Fruit fly (Drosophila melanogaster) whole organism, embryonic: ENCODE results near the gene Ant2.

Experiments used
- Adf1 ChIP-seq: fragments of 200-800 bp; sonication (Bioruptor generic); IDR thresholded peaks from 2 replicates; pipeline ENCODE4 v1.3.6; 2022; ENCODE audit warnings: missing biosample characterization, missing genetic modification characterization
- CG10147 ChIP-seq: fragments of 200-800 bp; sonication (Bioruptor generic); optimal IDR thresholded peaks from 2 replicates; lab custom pipeline; 2019; ENCODE audit warnings: missing biosample characterization, mild to moderate bottlenecking, missing genetic modification characterization, moderate library complexity
- CG11398 ChIP-seq: fragments of 200-800 bp; sonication (Bioruptor generic); optimal IDR thresholded peaks from 2 replicates; lab custom pipeline; 2016; ENCODE audit warnings: missing biosample characterization, missing genetic modification characterization
- CG12155 ChIP-seq: fragments of 200-800 bp; sonication (Bioruptor generic); optimal IDR thresholded peaks from 3 replicates; lab custom pipeline; 2016; ENCODE audit warnings: missing biosample characterization, missing genetic modification characterization
- CG1233 ChIP-seq: fragments of 200-800 bp; sonication (Bioruptor generic); optimal IDR thresholded peaks from 4 replicates; lab custom pipeline; 2018; ENCODE audit warnings: missing biosample characterization, mild to moderate bottlenecking, missing genetic modification characterization
- CG15479 ChIP-seq: fragments of 200-800 bp; sonication (Bioruptor generic); optimal IDR thresholded peaks from 3 replicates; lab custom pipeline; 2019; ENCODE audit warnings: missing biosample characterization, mild to moderate bottlenecking, missing genetic modification characterization, moderate library complexity
- CG15514 ChIP-seq: fragments of 200-800 bp; sonication (Bioruptor generic); optimal IDR thresholded peaks from 3 replicates; lab custom pipeline; 2017; ENCODE audit warnings: missing biosample characterization, missing genetic modification characterization, mild to moderate bottlenecking, moderate library complexity, missing genetic modification reagents
- CG17612 ChIP-seq: fragments of 200-800 bp; sonication (Bioruptor generic); IDR thresholded peaks from 2 replicates; pipeline ENCODE4 v1.3.6; 2022; ENCODE audit warnings: missing biosample characterization, missing genetic modification characterization
- CG33557 ChIP-seq: fragments of 200-800 bp; sonication (Bioruptor generic); optimal IDR thresholded peaks from 2 replicates; lab custom pipeline; 2019; ENCODE audit warnings: missing biosample characterization, mild to moderate bottlenecking, missing genetic modification characterization, moderate library complexity
- CG34422 ChIP-seq: fragments of 200-800 bp; sonication (Bioruptor generic); IDR thresholded peaks from 3 replicates; pipeline ENCODE4 v1.3.6; 2022; ENCODE audit warnings: missing biosample characterization, missing genetic modification characterization
- CG42726 ChIP-seq: fragments of 200-800 bp; sonication (Bioruptor generic); IDR thresholded peaks from 2 replicates; pipeline ENCODE4 v1.3.6; 2022; ENCODE audit warnings: missing biosample characterization, missing genetic modification characterization; ENCODE audit not compliant: partially characterized antibody
- CG4328 ChIP-seq: fragments of 200-800 bp; sonication (Bioruptor generic); optimal IDR thresholded peaks from 3 replicates; lab custom pipeline; 2017; ENCODE audit warnings: missing biosample characterization, missing genetic modification reagents, missing genetic modification characterization
- CG5245 ChIP-seq: fragments of 200-800 bp; sonication (Bioruptor generic); optimal IDR thresholded peaks from 3 replicates; lab custom pipeline; 2016; ENCODE audit warnings: missing biosample characterization, missing genetic modification characterization
- CG6765 ChIP-seq: fragments of 200-800 bp; sonication (Bioruptor generic); optimal IDR thresholded peaks from 3 replicates; lab custom pipeline; 2017; ENCODE audit warnings: missing biosample characterization, mild to moderate bottlenecking, missing genetic modification characterization
- CG7963 ChIP-seq: fragments of 200-800 bp; sonication (Bioruptor generic); IDR thresholded peaks from 3 replicates; pipeline ENCODE4 v1.3.6; 2022; ENCODE audit warnings: missing biosample characterization, missing genetic modification characterization; ENCODE audit not compliant: partially characterized antibody
- CG8281 ChIP-seq: fragments of 200-800 bp; sonication (Bioruptor generic); optimal IDR thresholded peaks from 2 replicates; lab custom pipeline; 2018; ENCODE audit warnings: missing biosample characterization, mild to moderate bottlenecking, missing genetic modification characterization, moderate library complexity
- CG9932 ChIP-seq: fragments of 200-800 bp; sonication (Bioruptor generic); IDR thresholded peaks from 2 replicates; pipeline ENCODE4 v1.3.6; 2022; ENCODE audit warnings: missing biosample characterization, missing genetic modification characterization
- CkIIα-i1 ChIP-seq: fragments of 200-800 bp; sonication (Bioruptor generic); IDR thresholded peaks from 2 replicates; pipeline ENCODE4 v1.3.6; 2022; ENCODE audit warnings: missing biosample characterization, missing genetic modification characterization
- CrebB ChIP-seq: fragments of 200-800 bp; sonication (Bioruptor generic); optimal IDR thresholded peaks from 3 replicates; lab custom pipeline; 2018; ENCODE audit warnings: missing biosample characterization, mild to moderate bottlenecking, missing genetic modification characterization
- Dad ChIP-seq: fragments of 200-800 bp; sonication (Bioruptor generic); optimal IDR thresholded peaks from 3 replicates; lab custom pipeline; 2016; ENCODE audit warnings: missing biosample characterization, missing genetic modification characterization
- Deaf1 ChIP-seq: fragments of 200-800 bp; optimal IDR thresholded peaks from 3 replicates; lab custom pipeline; 2019; ENCODE audit warnings: missing biosample characterization, mild to moderate bottlenecking, missing genetic modification characterization, moderate library complexity
- Drgx ChIP-seq: fragments of 200-800 bp; sonication (Bioruptor generic); IDR thresholded peaks from 2 replicates; pipeline ENCODE4 v1.3.6; 2022; ENCODE audit warnings: missing biosample characterization, missing genetic modification characterization
- Fer1 ChIP-seq: fragments of 200-800 bp; sonication (Bioruptor generic); optimal IDR thresholded peaks from 2 replicates; lab custom pipeline; 2017; ENCODE audit warnings: missing biosample characterization, mild to moderate bottlenecking, missing genetic modification characterization
- H2.0 ChIP-seq: fragments of 200-800 bp; sonication (Bioruptor generic); IDR thresholded peaks from 2 replicates; pipeline ENCODE4 v1.3.6; 2022; ENCODE audit warnings: missing biosample characterization, missing genetic modification characterization
- Hey ChIP-seq: fragments of 200-800 bp; sonication (Bioruptor generic); optimal IDR thresholded peaks from 3 replicates; lab custom pipeline; 2018; ENCODE audit warnings: missing biosample characterization, mild to moderate bottlenecking, missing genetic modification characterization
- Hr3 ChIP-seq: fragments of 200-800 bp; sonication (Bioruptor generic); optimal IDR thresholded peaks from 3 replicates; lab custom pipeline; 2016; ENCODE audit warnings: missing biosample characterization, missing genetic modification characterization
- Hr78 ChIP-seq, 2 experiments: fragments of 200-800 bp in 1 of 2; fragments of >200 bp in 1 of 2; sonication (Bioruptor generic) in 1 of 2; optimal IDR thresholded peaks; 2 replicates each; lab custom pipeline; 2017 to 2019; ENCODE audit warnings: missing biosample characterization in 2 of 2, missing genetic modification characterization in 2 of 2, mild to moderate bottlenecking in 1 of 2, moderate library complexity in 1 of 2
- Hsf ChIP-seq: fragments of 200-800 bp; sonication (Bioruptor generic); optimal IDR thresholded peaks from 3 replicates; lab custom pipeline; 2016; ENCODE audit warnings: missing biosample characterization, missing genetic modification characterization
- Nf-YC ChIP-seq: fragments of 200-800 bp; optimal IDR thresholded peaks from 3 replicates; lab custom pipeline; 2019; ENCODE audit warnings: missing biosample characterization, mild to moderate bottlenecking, missing genetic modification characterization, moderate library complexity
- Ptx1 ChIP-seq: fragments of 200-800 bp; sonication (Bioruptor generic); IDR thresholded peaks from 2 replicates; pipeline ENCODE4 v1.3.6; 2022; ENCODE audit warnings: missing biosample characterization, missing genetic modification characterization
- Ravus ChIP-seq: fragments of 200-800 bp; sonication (Bioruptor generic); IDR thresholded peaks from 2 replicates; pipeline ENCODE4 v1.3.6; 2022; ENCODE audit warnings: missing biosample characterization, missing genetic modification characterization
- Vsx1 ChIP-seq: fragments of 200-800 bp; sonication (Bioruptor generic); optimal IDR thresholded peaks from 2 replicates; lab custom pipeline; 2017; ENCODE audit warnings: missing biosample characterization, mild to moderate bottlenecking, missing genetic modification characterization, missing genetic modification reagents
- al ChIP-seq: fragments of 200-800 bp; sonication (Bioruptor generic); IDR thresholded peaks from 2 replicates; pipeline ENCODE4 v1.3.6; 2022; ENCODE audit warnings: missing biosample characterization, missing genetic modification characterization
- ap ChIP-seq: fragments of 200-800 bp; sonication (Bioruptor generic); IDR thresholded peaks from 2 replicates; pipeline ENCODE4 v1.3.6; 2022; ENCODE audit warnings: missing biosample characterization, missing genetic modification characterization
- bsh ChIP-seq, 2 experiments: fragments of 200-800 bp; sonication (Bioruptor generic); optimal IDR thresholded peaks; 2 replicates each; lab custom pipeline; 2017 to 2018; ENCODE audit warnings: mild to moderate bottlenecking in 2 of 2, missing biosample characterization in 2 of 2, missing genetic modification characterization in 2 of 2, moderate library complexity in 1 of 2
- chinmo ChIP-seq: fragments of 200-800 bp; sonication (Bioruptor generic); IDR thresholded peaks from 4 replicates; pipeline ENCODE4 v1.3.6; 2022; ENCODE audit warnings: missing biosample characterization, missing genetic modification characterization; ENCODE audit not compliant: partially characterized antibody
- crp ChIP-seq, 2 experiments: fragments of 200-800 bp; sonication (Bioruptor generic); optimal IDR thresholded peaks; 2 replicates in 1 of 2; 3 replicates in 1 of 2; lab custom pipeline; 2017; ENCODE audit warnings: missing biosample characterization in 2 of 2, missing genetic modification characterization in 2 of 2, mild to moderate bottlenecking in 1 of 2, moderate library complexity in 1 of 2
- dpn ChIP-seq, 2 experiments: fragments of 200-800 bp; sonication (Bioruptor generic); optimal IDR thresholded peaks; 3 replicates each; lab custom pipeline; 2016; ENCODE audit warnings: missing biosample characterization in 2 of 2, missing genetic modification characterization in 2 of 2
- emc ChIP-seq: fragments of 200-800 bp; sonication (Bioruptor generic); optimal IDR thresholded peaks from 2 replicates; lab custom pipeline; 2016; ENCODE audit warnings: missing biosample characterization, missing genetic modification characterization
- fd3F ChIP-seq: fragments of 200-800 bp; sonication (Bioruptor generic); optimal IDR thresholded peaks from 2 replicates; lab custom pipeline; 2018; ENCODE audit warnings: missing biosample characterization, mild to moderate bottlenecking, missing genetic modification characterization, moderate library complexity
- her ChIP-seq: fragments of 200-800 bp; sonication (Bioruptor generic); optimal IDR thresholded peaks from 2 replicates; lab custom pipeline; 2016; ENCODE audit warnings: missing biosample characterization, missing genetic modification characterization
- kah ChIP-seq: fragments of 200-800 bp; sonication (Bioruptor generic); optimal IDR thresholded peaks from 2 replicates; lab custom pipeline; 2018; ENCODE audit warnings: missing biosample characterization, mild to moderate bottlenecking, missing genetic modification characterization
- lbe ChIP-seq: fragments of 200-800 bp; sonication (Bioruptor generic); optimal IDR thresholded peaks from 2 replicates; lab custom pipeline; 2016; ENCODE audit warnings: missing biosample characterization, mild to moderate bottlenecking, missing genetic modification characterization
- lilli ChIP-seq: fragments of 200-800 bp; sonication (Bioruptor generic); optimal IDR thresholded peaks from 3 replicates; lab custom pipeline; 2016; ENCODE audit warnings: missing biosample characterization, missing genetic modification characterization
- oc ChIP-seq: fragments of 200-800 bp; sonication (Bioruptor generic); optimal IDR thresholded peaks from 2 replicates; lab custom pipeline; 2018; ENCODE audit warnings: missing biosample characterization, mild to moderate bottlenecking, missing genetic modification characterization, moderate library complexity
- pnt ChIP-seq: fragments of 200-800 bp; sonication (Bioruptor generic); optimal IDR thresholded peaks from 3 replicates; lab custom pipeline; 2016; ENCODE audit warnings: missing biosample characterization, missing genetic modification characterization
- sd ChIP-seq: fragments of 200-800 bp; sonication (Bioruptor generic); optimal IDR thresholded peaks from 3 replicates; lab custom pipeline; 2018; ENCODE audit warnings: missing biosample characterization, mild to moderate bottlenecking, missing genetic modification characterization, moderate library complexity
- tio ChIP-seq: fragments of 200-800 bp; sonication (Bioruptor generic); optimal IDR thresholded peaks from 2 replicates; lab custom pipeline; 2017; ENCODE audit warnings: missing biosample characterization, missing genetic modification characterization, inconsistent platforms
- tx ChIP-seq: fragments of 200-800 bp; sonication (Bioruptor generic); optimal IDR thresholded peaks from 2 replicates; lab custom pipeline; 2016; ENCODE audit warnings: missing biosample characterization, missing genetic modification characterization
- zfh2 ChIP-seq: fragments of 200-800 bp; sonication (Bioruptor generic); optimal IDR thresholded peaks from 2 replicates; lab custom pipeline; 2016; ENCODE audit warnings: missing biosample characterization, missing genetic modification characterization

The Ant2 gene

dm6 chrX:10738835-10739371 lies 47.8 kb downstream of the Ant2 start (continued):
- TF ChIP-seq CG10147 (GFP tag; lab: Kevin White, UChicago) (no peak), tx (no peak), Hr3 (GFP tag; lab: Kevin White, UChicago) (no peak), CG15479 (GFP tag; lab: Kevin White, UChicago) (no peak), her (GFP tag; lab: Kevin White, UChicago) (no peak), tio (GFP tag; lab: Kevin White, UChicago) (no peak), pnt (no peak), CG9932 (GFP tag; lab: Robert Waterston, UW) (0 out of 2 replicates have a peak, but pooled peaks have one; percentile 10), Hey (tag; lab: Kevin White, UChicago) (no peak), Ravus (GFP tag; lab: Robert Waterston, UW) (no peak), Hsf (no peak), CG8281 (tag; lab: Kevin White, UChicago) (no peak), zfh2 (no peak), CG12155 (GFP tag; lab: Kevin White, UChicago) (no peak), lbe (GFP tag; lab: Kevin White, UChicago) (peak; percentile 31), Fer1 (GFP tag; lab: Kevin White, UChicago) (no peak), Nf-YC (no peak), CG17612 (no peak), chinmo (GFP tag; lab: Robert Waterston, UW) (peak; percentile 79; the same call in 2 of the 4 replicates), fd3F (GFP tag; lab: Kevin White, UChicago) (no peak), H2.0 (GFP tag; lab: Robert Waterston, UW) (no peak), Vsx1 (GFP tag; lab: Kevin White, UChicago) (peak; percentile 18), CG7963 (GFP tag; lab: Robert Waterston, UW) (no peak), Hr78 (GFP tag; optimal IDR thresholded peaks at IDR 0.05; lab: Kevin White, UChicago) (peak in 1 of 2 experiments; percentile 19), CG34422 (no peak), crp (GFP tag; optimal IDR thresholded peaks at IDR 0.05; lab: Kevin White, UChicago) (no peak), lilli (no peak), Ptx1 (GFP tag; lab: Robert Waterston, UW) (no peak), CG4328 (GFP tag; lab: Kevin White, UChicago) (no peak), CrebB (tag; lab: Kevin White, UChicago) (peak; percentile 19), Adf1 (peak; percentile 46), Dad (GFP tag; lab: Kevin White, UChicago) (no peak), dpn (GFP tag; optimal IDR thresholded peaks at IDR 0.05; lab: Kevin White, UChicago) (no peak), CG42726 (no peak), Deaf1 (tag; lab: Kevin White, UChicago) (peak; percentile 15), CG11398 (GFP tag; lab: Kevin White, UChicago) (no peak), CkIIα-i1 (no peak), CG33557 (GFP tag; lab: Kevin White, UChicago) (no peak), CG6765 (GFP tag; lab: Kevin White, UChicago) (no peak), kah (GFP tag; lab: Kevin White, UChicago) (no peak), sd (tag; lab: Kevin White, UChicago) (no peak), emc (no peak), Drgx (GFP tag; lab: Robert Waterston, UW) (0 out of 2 replicates have a peak, but pooled peaks have one; percentile 33), ap (GFP tag; lab: Robert Waterston, UW) (no peak), al (GFP tag; lab: Robert Waterston, UW) (no peak), bsh (GFP tag; optimal IDR thresholded peaks at IDR 0.05; lab: Kevin White, UChicago) (peak in 1 of 2 experiments; percentile 25), oc (tag; lab: Kevin White, UChicago) (peak; percentile 49), CG5245 (GFP tag; lab: Kevin White, UChicago) (no peak), CG1233 (no peak), CG15514 (GFP tag; lab: Kevin White, UChicago) (peak; percentile 15)
